ENCODE assay signal across 2 fruit fly cellular contexts in the genomic region with DNA sequence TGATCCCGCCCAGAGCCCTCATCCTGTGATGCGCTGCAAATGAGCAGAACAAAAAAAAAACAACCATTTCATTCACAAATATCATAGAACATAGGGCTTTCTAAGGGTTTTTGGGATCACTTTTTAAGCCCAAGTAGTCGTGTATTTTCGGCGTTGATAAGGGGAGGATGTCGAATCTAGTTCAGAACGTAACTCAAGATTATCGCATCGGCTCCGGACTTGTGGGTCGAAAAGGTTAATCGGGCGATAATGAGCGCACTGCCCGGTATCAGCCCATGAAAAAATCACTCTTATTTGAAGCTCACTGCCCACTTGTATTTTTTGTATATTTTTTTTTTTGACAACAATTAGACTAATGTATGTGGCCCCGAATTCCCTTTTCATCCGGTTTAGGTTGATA.
TF ChIP-seq lines count a peak whose summit lies in the region.

No protein-coding gene starts in this region.

- TF ChIP-seq CTCF in whole organism, embryonic (GFP tag; optimal IDR thresholded peaks at IDR 0.05; lab: Kevin White, UChicago) = no peak

TF ChIP-seq in whole organism, embryonic, 481 proteins besides CTCF, POLR2A, EP300 and RAD21:
- TF ChIP-seq CG34376 (GFP tag; optimal IDR thresholded peaks at IDR 0.05; lab: Kevin White, UChicago) (peak; percentile 31), MBD-R2 (GFP tag; IDR thresholded peaks at IDR 0.05; lab: Robert Waterston, UW) (no peak)

TF ChIP-seq in whole organism, prepupa, 60 proteins besides CTCF, POLR2A, EP300 and RAD21:
- TF ChIP-seq lz (GFP tag; optimal IDR thresholded peaks at IDR 0.05; lab: Kevin White, UChicago) (no peak), svp (GFP tag; lab: Kevin White, UChicago) (peak; percentile 94)
